Fruit fly (Drosophila melanogaster) whole organism, embryonic: Measurements from ENCODE around the gene IRSp53.
A peak's percentile ranks its signal among the peaks of the same experiment; 100 is the strongest.

Source experiments
- ATbp ChIP-seq: fragments of 200-800 bp; sonication (Bioruptor generic); optimal IDR thresholded peaks from 2 replicates; lab custom pipeline; 2017; ENCODE audit warnings: missing biosample characterization, mild to moderate bottlenecking, missing genetic modification characterization, missing genetic modification reagents
- Abd-B ChIP-seq: fragments of 200-800 bp; sonication (Bioruptor generic); optimal IDR thresholded peaks from 2 replicates; lab custom pipeline; 2018; ENCODE audit warnings: missing biosample characterization, mild to moderate bottlenecking, missing genetic modification characterization, moderate library complexity
- Atf-2 ChIP-seq: fragments of 200-800 bp; sonication (Bioruptor generic); optimal IDR thresholded peaks from 2 replicates; lab custom pipeline; 2016; ENCODE audit warnings: missing biosample characterization, missing genetic modification characterization
- CG10565 ChIP-seq: fragments of 200-800 bp; sonication (Bioruptor generic); optimal IDR thresholded peaks from 3 replicates; lab custom pipeline; 2016; ENCODE audit warnings: missing biosample characterization, mild to moderate bottlenecking, missing genetic modification characterization
- CG11696 ChIP-seq: fragments of 200-800 bp; sonication (Bioruptor generic); IDR thresholded peaks from 2 replicates; pipeline ENCODE4 v1.3.6; 2022; ENCODE audit warnings: missing biosample characterization, missing genetic modification characterization
- CG1233 ChIP-seq: fragments of 200-800 bp; sonication (Bioruptor generic); optimal IDR thresholded peaks from 4 replicates; lab custom pipeline; 2018; ENCODE audit warnings: missing biosample characterization, mild to moderate bottlenecking, missing genetic modification characterization
- CG12744 ChIP-seq: fragments of 200-800 bp; sonication (Bioruptor generic); optimal IDR thresholded peaks from 2 replicates; lab custom pipeline; 2016; ENCODE audit warnings: missing biosample characterization, missing genetic modification characterization
- CG14710 ChIP-seq: fragments of 200-800 bp; sonication (Bioruptor generic); optimal IDR thresholded peaks from 3 replicates; lab custom pipeline; 2019; ENCODE audit warnings: missing biosample characterization, mild to moderate bottlenecking, missing genetic modification characterization, moderate library complexity
- CG17359 ChIP-seq: fragments of 200-800 bp; sonication (Bioruptor generic); optimal IDR thresholded peaks from 3 replicates; lab custom pipeline; 2018; ENCODE audit warnings: missing biosample characterization, mild to moderate bottlenecking, missing genetic modification characterization, moderate library complexity
- CG17568 ChIP-seq: fragments of 200-800 bp; sonication (Bioruptor generic); optimal IDR thresholded peaks from 2 replicates; lab custom pipeline; 2018; ENCODE audit warnings: missing biosample characterization, mild to moderate bottlenecking, missing genetic modification characterization, moderate library complexity
- CG17802 ChIP-seq: fragments of 200-800 bp; sonication (Bioruptor generic); optimal IDR thresholded peaks from 2 replicates; lab custom pipeline; 2018; ENCODE audit warnings: missing biosample characterization, mild to moderate bottlenecking, missing genetic modification characterization, moderate library complexity
- CG2116 ChIP-seq: fragments of 200-800 bp; sonication (Bioruptor generic); optimal IDR thresholded peaks from 3 replicates; lab custom pipeline; 2018; ENCODE audit warnings: missing biosample characterization, mild to moderate bottlenecking, missing genetic modification characterization
- CG33213 ChIP-seq: fragments of 200-800 bp; sonication (Bioruptor generic); optimal IDR thresholded peaks from 3 replicates; lab custom pipeline; 2016; ENCODE audit warnings: missing biosample characterization, missing genetic modification characterization
- CG33557 ChIP-seq: fragments of 200-800 bp; sonication (Bioruptor generic); optimal IDR thresholded peaks from 2 replicates; lab custom pipeline; 2019; ENCODE audit warnings: missing biosample characterization, mild to moderate bottlenecking, missing genetic modification characterization, moderate library complexity
- CG3838 ChIP-seq: fragments of 200-800 bp; sonication (Bioruptor generic); optimal IDR thresholded peaks from 3 replicates; lab custom pipeline; 2016; ENCODE audit warnings: missing biosample characterization, missing genetic modification characterization
- CG8290 ChIP-seq, 3 experiments: fragments of 200-800 bp; sonication (Bioruptor generic); optimal IDR thresholded peaks; 2 replicates each; lab custom pipeline; 2016 to 2019; ENCODE audit warnings: missing biosample characterization in 3 of 3, missing genetic modification characterization in 3 of 3, mild to moderate bottlenecking in 2 of 3, moderate library complexity in 1 of 3
- CG8359 ChIP-seq: fragments of 200-800 bp; sonication (Bioruptor generic); optimal IDR thresholded peaks from 2 replicates; lab custom pipeline; 2017; ENCODE audit warnings: missing biosample characterization, mild to moderate bottlenecking, missing genetic modification characterization, borderline replicate concordance
- CG8944 ChIP-seq: fragments of 200-800 bp; sonication (Bioruptor generic); optimal IDR thresholded peaks from 3 replicates; lab custom pipeline; 2016; ENCODE audit warnings: missing biosample characterization, missing genetic modification characterization
- CTCF ChIP-seq: fragments of 200-800 bp; sonication (Bioruptor generic); optimal IDR thresholded peaks from 2 replicates; lab custom pipeline; 2017; ENCODE audit warnings: missing biosample characterization, mild to moderate bottlenecking, missing genetic modification characterization, moderate library complexity
- Dbx ChIP-seq: fragments of 200-800 bp; sonication (Bioruptor generic); IDR thresholded peaks from 3 replicates; pipeline ENCODE4 v1.3.6; 2022; ENCODE audit warnings: missing biosample characterization, missing genetic modification characterization
- Dfd ChIP-seq, 2 experiments: fragments of >200 bp; optimal IDR thresholded peaks; 2 replicates each; lab custom pipeline; 2017; ENCODE audit warnings: missing biosample characterization in 2 of 2, missing genetic modification characterization in 2 of 2
- Dll ChIP-seq: fragments of 200-800 bp; sonication (Bioruptor generic); IDR thresholded peaks from 4 replicates; pipeline ENCODE4 v1.3.6; 2022; ENCODE audit warnings: missing biosample characterization, missing genetic modification characterization; ENCODE audit not compliant: partially characterized antibody
- Dp ChIP-seq: fragments of 200-800 bp; sonication (Bioruptor generic); optimal IDR thresholded peaks from 2 replicates; lab custom pipeline; 2018; ENCODE audit warnings: missing biosample characterization, mild to moderate bottlenecking, missing genetic modification characterization, moderate library complexity
- E2f2 ChIP-seq: fragments of 200-800 bp; sonication (Bioruptor generic); IDR thresholded peaks from 2 replicates; pipeline ENCODE4 v1.3.6; 2022; ENCODE audit warnings: missing biosample characterization, missing genetic modification characterization
- Elba2 ChIP-seq: fragments of 200-800 bp; sonication (Bioruptor generic); optimal IDR thresholded peaks from 3 replicates; lab custom pipeline; 2016; ENCODE audit warnings: missing biosample characterization, missing genetic modification characterization
- Lhr ChIP-seq: fragments of 200-800 bp; sonication (Bioruptor generic); optimal IDR thresholded peaks from 3 replicates; lab custom pipeline; 2017; ENCODE audit warnings: mild to moderate bottlenecking, missing biosample characterization, missing genetic modification reagents, missing genetic modification characterization
- NK7.1 ChIP-seq: fragments of 200-800 bp; sonication (Bioruptor generic); optimal IDR thresholded peaks from 3 replicates; lab custom pipeline; 2016; ENCODE audit warnings: missing biosample characterization, missing genetic modification characterization
- Sox100B ChIP-seq: fragments of 200-800 bp; sonication (Bioruptor generic); optimal IDR thresholded peaks from 3 replicates; lab custom pipeline; 2018; ENCODE audit warnings: missing biosample characterization, mild to moderate bottlenecking, missing genetic modification characterization
- Sox102F ChIP-seq: fragments of 200-800 bp; sonication (Bioruptor generic); optimal IDR thresholded peaks from 2 replicates; lab custom pipeline; 2018; ENCODE audit warnings: missing biosample characterization, mild to moderate bottlenecking, missing genetic modification characterization, moderate library complexity
- Usf ChIP-seq: fragments of 200-800 bp; sonication (Bioruptor generic); optimal IDR thresholded peaks from 2 replicates; lab custom pipeline; 2017; ENCODE audit warnings: missing genotype, missing biosample characterization, missing genetic modification characterization
- az2 ChIP-seq: fragments of 200-800 bp; sonication (Bioruptor generic); optimal IDR thresholded peaks from 3 replicates; lab custom pipeline; 2016; ENCODE audit warnings: missing biosample characterization, missing genetic modification characterization
- bbx ChIP-seq: fragments of 200-800 bp; sonication (Bioruptor generic); IDR thresholded peaks from 2 replicates; pipeline ENCODE4 v1.3.6; 2022; ENCODE audit warnings: missing biosample characterization, missing genetic modification characterization; ENCODE audit not compliant: partially characterized antibody
- bigmax ChIP-seq: fragments of 200-800 bp; sonication (Bioruptor generic); optimal IDR thresholded peaks from 2 replicates; lab custom pipeline; 2018; ENCODE audit warnings: missing biosample characterization, mild to moderate bottlenecking, missing genetic modification characterization
- br ChIP-seq: fragments of >200 bp; optimal IDR thresholded peaks from 2 replicates; lab custom pipeline; 2017
- chinmo ChIP-seq: fragments of 200-800 bp; sonication (Bioruptor generic); IDR thresholded peaks from 4 replicates; pipeline ENCODE4 v1.3.6; 2022; ENCODE audit warnings: missing biosample characterization, missing genetic modification characterization; ENCODE audit not compliant: partially characterized antibody
- dm ChIP-seq: fragments of 200-800 bp; sonication (Bioruptor generic); optimal IDR thresholded peaks from 3 replicates; lab custom pipeline; 2016; ENCODE audit warnings: missing biosample characterization, missing genetic modification characterization
- dmrt11E ChIP-seq: fragments of 200-800 bp; sonication (Bioruptor generic); optimal IDR thresholded peaks from 3 replicates; lab custom pipeline; 2018; ENCODE audit warnings: missing biosample characterization, mild to moderate bottlenecking, missing genetic modification characterization, moderate library complexity
- en ChIP-seq: fragments of 200-800 bp; sonication (Bioruptor generic); optimal IDR thresholded peaks from 2 replicates; lab custom pipeline; 2016; ENCODE audit warnings: missing biosample characterization, missing genetic modification characterization
- eve ChIP-seq, 2 experiments: fragments of >200 bp; optimal IDR thresholded peaks; 2 replicates each; lab custom pipeline; 2017; ENCODE audit warnings: missing biosample characterization in 2 of 2, missing genetic modification characterization in 2 of 2
- ewg ChIP-seq: fragments of 200-800 bp; sonication (Bioruptor generic); optimal IDR thresholded peaks from 3 replicates; lab custom pipeline; 2017; ENCODE audit warnings: mild to moderate bottlenecking, missing biosample characterization, missing genetic modification reagents, missing genetic modification characterization
- gce ChIP-seq: fragments of 200-800 bp; sonication (Bioruptor generic); IDR thresholded peaks from 3 replicates; pipeline ENCODE4 v1.3.6; 2022; ENCODE audit warnings: missing biosample characterization, missing genetic modification characterization
- gsb ChIP-seq: fragments of 200-800 bp; sonication (Bioruptor generic); IDR thresholded peaks from 2 replicates; pipeline ENCODE4 v1.3.6; 2022; ENCODE audit warnings: missing biosample characterization, missing genetic modification characterization
- hb ChIP-seq: fragments of 200-800 bp; sonication (Bioruptor generic); IDR thresholded peaks from 3 replicates; pipeline ENCODE4 v1.3.6; 2022; ENCODE audit warnings: missing biosample characterization, missing genetic modification characterization; ENCODE audit not compliant: partially characterized antibody
- lilli ChIP-seq: fragments of 200-800 bp; sonication (Bioruptor generic); optimal IDR thresholded peaks from 3 replicates; lab custom pipeline; 2016; ENCODE audit warnings: missing biosample characterization, missing genetic modification characterization
- pum ChIP-seq: fragments of 200-800 bp; sonication (Bioruptor generic); optimal IDR thresholded peaks from 2 replicates; lab custom pipeline; 2016; ENCODE audit warnings: missing biosample characterization, missing genetic modification characterization
- row ChIP-seq: fragments of 200-800 bp; sonication (Bioruptor generic); IDR thresholded peaks from 3 replicates; pipeline ENCODE4 v1.3.6; 2022; ENCODE audit warnings: missing biosample characterization, missing genetic modification characterization
- slou ChIP-seq: fragments of 200-800 bp; sonication (Bioruptor generic); optimal IDR thresholded peaks from 3 replicates; lab custom pipeline; 2016; ENCODE audit warnings: missing biosample characterization, missing genetic modification characterization
- tap ChIP-seq: fragments of 200-800 bp; optimal IDR thresholded peaks from 3 replicates; lab custom pipeline; 2019; ENCODE audit warnings: missing biosample characterization, mild to moderate bottlenecking, missing genetic modification characterization, moderate library complexity
- z ChIP-seq: fragments of 200-800 bp; sonication (Bioruptor generic); IDR thresholded peaks from 3 replicates; pipeline ENCODE4 v1.3.6; 2022; ENCODE audit warnings: missing biosample characterization, missing genetic modification characterization
- zfh1 ChIP-seq: fragments of 200-800 bp; sonication (Bioruptor generic); IDR thresholded peaks from 3 replicates; pipeline ENCODE4 v1.3.6; 2022; ENCODE audit warnings: missing biosample characterization, missing genetic modification characterization

The IRSp53 gene

DNA sequence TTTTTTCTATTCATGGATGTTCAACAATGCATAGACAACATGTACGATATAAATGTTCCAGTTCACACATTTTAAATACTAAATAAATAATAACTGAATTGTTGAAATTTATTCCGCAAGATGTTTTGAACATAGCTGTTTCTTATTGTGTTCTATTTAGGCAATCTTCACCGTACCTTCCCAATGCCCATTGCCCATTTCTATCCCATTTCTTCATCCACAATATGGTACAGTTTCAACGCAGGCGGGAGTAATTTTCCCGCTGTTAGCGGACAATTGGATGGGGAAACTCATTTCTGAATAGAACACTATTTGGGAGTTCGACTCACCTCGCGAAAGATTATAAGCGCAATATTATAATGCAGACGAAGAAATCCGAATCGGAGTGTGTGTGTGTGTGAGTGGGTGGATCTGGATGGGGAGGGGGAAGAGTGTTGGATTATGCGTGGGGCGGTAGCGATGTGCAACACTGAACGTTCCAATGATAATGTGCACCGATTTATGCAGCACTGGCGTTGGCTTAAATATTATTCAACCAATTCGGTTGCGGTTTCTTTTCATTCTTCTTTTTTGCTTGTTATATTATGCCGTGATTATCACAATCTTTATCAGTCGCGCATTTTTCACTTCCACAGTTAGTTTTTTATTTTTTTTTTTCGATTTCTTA is 43.8 kb upstream of the IRSp53 start (continued):
- TF ChIP-seq row (no peak; the same call in 1 of the 3 replicates), en (GFP tag; lab: Kevin White, UChicago) (peak; percentile 14), CG33557 (GFP tag; lab: Kevin White, UChicago) (peak; percentile 22), CG11696 (GFP tag; lab: Robert Waterston, UW) (no peak), E2f2 (GFP tag; lab: Robert Waterston, UW) (peak; percentile 34; the same call in 1 of the 2 replicates), slou (GFP tag; lab: Kevin White, UChicago) (no peak), CTCF (GFP tag; lab: Kevin White, UChicago) (no peak), chinmo (peak; percentile 94), gsb (GFP tag; lab: Robert Waterston, UW) (no peak), Dbx (GFP tag; lab: Robert Waterston, UW) (0 out of 3 replicates have a peak, but pooled peaks have one; percentile 53), hb (GFP tag; lab: Robert Waterston, UW) (no peak), lilli (GFP tag; lab: Kevin White, UChicago) (peak; percentile 30), NK7.1 (GFP tag; lab: Kevin White, UChicago) (no peak), bigmax (no peak), CG33213 (peak; percentile 63), ewg (GFP tag; lab: Kevin White, UChicago) (peak; percentile 7), CG17359 (tag; lab: Kevin White, UChicago) (peak; percentile 30), Lhr (GFP tag; lab: Kevin White, UChicago) (no peak), CG3838 (GFP tag; lab: Kevin White, UChicago) (no peak), Elba2 (GFP tag; lab: Kevin White, UChicago) (peak; percentile 27), Sox102F (GFP tag; lab: Kevin White, UChicago) (no peak), pum (peak; percentile 61), Abd-B (GFP tag; lab: Kevin White, UChicago) (peak; percentile 28), Atf-2 (GFP tag; lab: Kevin White, UChicago) (peak; percentile 34), az2 (GFP tag; lab: Kevin White, UChicago) (peak; percentile 27), gce (no peak), dmrt11E (tag; lab: Kevin White, UChicago) (peak; percentile 31), CG17802 (peak; percentile 12), tap (tag; lab: Kevin White, UChicago) (no peak), br (no peak), Dll (GFP tag; lab: Robert Waterston, UW) (no peak), z (GFP tag; lab: Robert Waterston, UW) (no peak), CG1233 (GFP tag; lab: Kevin White, UChicago) (peak; percentile 12), Usf (GFP tag; lab: Kevin White, UChicago) (no peak), CG17568 (no peak), CG12744 (GFP tag; lab: Kevin White, UChicago) (no peak), Sox100B (peak; percentile 14), Dp (GFP tag; lab: Kevin White, UChicago) (peak; percentile 2), ATbp (no peak), CG8290 (GFP tag; optimal IDR thresholded peaks at IDR 0.05; lab: Kevin White, UChicago) (peak; percentile 80), CG8290 (tag; optimal IDR thresholded peaks at IDR 0.05; lab: Kevin White, UChicago) (peak; percentile 55 to 78), dm (GFP tag; lab: Kevin White, UChicago) (no peak), eve (GFP tag; optimal IDR thresholded peaks at IDR 0.05; lab: Kevin White, UChicago) (peak in 1 of 2 experiments; percentile 58), CG2116 (GFP tag; lab: Kevin White, UChicago) (peak; percentile 6), CG14710 (tag; lab: Kevin White, UChicago) (peak; percentile 18), CG8944 (GFP tag; lab: Kevin White, UChicago) (peak; percentile 53), CG10565 (no peak), zfh1 (GFP tag; lab: Robert Waterston, UW) (peak; percentile 66; the same call in 2 of the 3 replicates), CG8359 (GFP tag; lab: Kevin White, UChicago) (no peak), bbx (GFP tag; lab: Robert Waterston, UW) (peak; percentile 48), Dfd (GFP tag; optimal IDR thresholded peaks at IDR 0.05; lab: Kevin White, UChicago) (no peak)
